Fruit fly (Drosophila melanogaster) whole organism, embryonic: ENCODE data around the gene alpha4GT2.

Experiments
- Bdp1 ChIP-seq: fragments of 200-800 bp; sonication (Bioruptor generic); optimal IDR thresholded peaks from 3 replicates; lab custom pipeline; 2016; ENCODE audit warnings: missing biosample characterization, missing genetic modification characterization
- CG1024 ChIP-seq: fragments of 200-800 bp; sonication (Bioruptor generic); IDR thresholded peaks from 2 replicates; pipeline ENCODE4 v1.3.6; 2022; ENCODE audit warnings: missing biosample characterization, missing genetic modification characterization
- CG10366 ChIP-seq: fragments of 200-800 bp; sonication (Bioruptor generic); IDR thresholded peaks from 2 replicates; pipeline ENCODE4 v1.3.6; 2022; ENCODE audit warnings: missing biosample characterization, missing genetic modification characterization
- CG12104 ChIP-seq: fragments of 200-800 bp; sonication (Bioruptor generic); optimal IDR thresholded peaks from 3 replicates; lab custom pipeline; 2016; ENCODE audit warnings: missing biosample characterization, missing genetic modification characterization
- CG12659 ChIP-seq: fragments of 200-800 bp; sonication (Bioruptor generic); optimal IDR thresholded peaks from 3 replicates; lab custom pipeline; 2017; ENCODE audit warnings: mild to moderate bottlenecking, missing biosample characterization, missing genetic modification reagents, missing genetic modification characterization
- CG12769 ChIP-seq: fragments of 200-800 bp; sonication (Bioruptor generic); optimal IDR thresholded peaks from 2 replicates; lab custom pipeline; 2019; ENCODE audit warnings: missing biosample characterization, mild to moderate bottlenecking, missing genetic modification characterization, moderate library complexity
- CG13123 ChIP-seq: fragments of 200-800 bp; sonication (Bioruptor generic); optimal IDR thresholded peaks from 2 replicates; lab custom pipeline; 2016; ENCODE audit warnings: missing biosample characterization, missing genetic modification characterization
- CG13624 ChIP-seq: fragments of 200-800 bp; sonication (Bioruptor generic); optimal IDR thresholded peaks from 2 replicates; lab custom pipeline; 2016; ENCODE audit warnings: missing biosample characterization, missing genetic modification characterization
- CG14441 ChIP-seq: fragments of 200-800 bp; sonication (Bioruptor generic); IDR thresholded peaks from 2 replicates; pipeline ENCODE4 v1.3.6; 2022; ENCODE audit warnings: missing biosample characterization, missing genetic modification characterization
- CG14860 ChIP-seq: fragments of 200-800 bp; sonication (Bioruptor generic); IDR thresholded peaks from 3 replicates; pipeline ENCODE4 v1.3.6; 2022; ENCODE audit warnings: missing biosample characterization, missing genetic modification characterization; ENCODE audit not compliant: partially characterized antibody
- CG15514 ChIP-seq: fragments of 200-800 bp; sonication (Bioruptor generic); optimal IDR thresholded peaks from 3 replicates; lab custom pipeline; 2017; ENCODE audit warnings: missing biosample characterization, missing genetic modification characterization, mild to moderate bottlenecking, moderate library complexity, missing genetic modification reagents
- CG17802 ChIP-seq: fragments of 200-800 bp; sonication (Bioruptor generic); optimal IDR thresholded peaks from 2 replicates; lab custom pipeline; 2018; ENCODE audit warnings: missing biosample characterization, mild to moderate bottlenecking, missing genetic modification characterization, moderate library complexity
- CG2875 ChIP-seq: fragments of 200-800 bp; sonication (Bioruptor generic); optimal IDR thresholded peaks from 2 replicates; lab custom pipeline; 2017; ENCODE audit warnings: missing biosample characterization, mild to moderate bottlenecking, missing genetic modification characterization, missing genetic modification reagents
- CG3407 ChIP-seq: fragments of 200-800 bp; sonication (Bioruptor generic); optimal IDR thresholded peaks from 2 replicates; lab custom pipeline; 2018; ENCODE audit warnings: missing biosample characterization, mild to moderate bottlenecking, missing genetic modification characterization
- CG3995 ChIP-seq: fragments of 200-800 bp; sonication (Bioruptor generic); optimal IDR thresholded peaks from 3 replicates; lab custom pipeline; 2016; ENCODE audit warnings: missing biosample characterization, missing genetic modification characterization
- CG4328 ChIP-seq: fragments of 200-800 bp; sonication (Bioruptor generic); optimal IDR thresholded peaks from 3 replicates; lab custom pipeline; 2017; ENCODE audit warnings: missing biosample characterization, missing genetic modification reagents, missing genetic modification characterization
- CG6791 ChIP-seq: fragments of 200-800 bp; sonication (Bioruptor generic); IDR thresholded peaks from 3 replicates; pipeline ENCODE4 v1.3.6; 2022; ENCODE audit warnings: missing biosample characterization, missing genetic modification characterization; ENCODE audit not compliant: partially characterized antibody
- CG8290 ChIP-seq, 3 experiments: fragments of 200-800 bp; sonication (Bioruptor generic); optimal IDR thresholded peaks; 2 replicates each; lab custom pipeline; 2016 to 2019; ENCODE audit warnings: missing biosample characterization in 3 of 3, missing genetic modification characterization in 3 of 3, mild to moderate bottlenecking in 2 of 3, moderate library complexity in 1 of 3
- CG9215 ChIP-seq: fragments of 200-800 bp; sonication (Bioruptor generic); IDR thresholded peaks from 2 replicates; pipeline ENCODE4 v1.3.6; 2022; ENCODE audit warnings: missing biosample characterization, missing genetic modification characterization
- Chrac-16 ChIP-seq: fragments of 200-800 bp; sonication (Bioruptor generic); optimal IDR thresholded peaks from 3 replicates; lab custom pipeline; 2016; ENCODE audit warnings: missing biosample characterization, missing genetic modification characterization
- Dek ChIP-seq: fragments of 200-800 bp; sonication (Bioruptor generic); optimal IDR thresholded peaks from 3 replicates; lab custom pipeline; 2019; ENCODE audit warnings: missing biosample characterization, mild to moderate bottlenecking, missing genetic modification characterization, moderate library complexity
- E2f2 ChIP-seq: fragments of 200-800 bp; sonication (Bioruptor generic); IDR thresholded peaks from 2 replicates; pipeline ENCODE4 v1.3.6; 2022; ENCODE audit warnings: missing biosample characterization, missing genetic modification characterization
- H15 ChIP-seq: fragments of 200-800 bp; sonication (Bioruptor generic); IDR thresholded peaks from 3 replicates; pipeline ENCODE4 v1.3.6; 2022; ENCODE audit warnings: missing biosample characterization, missing genetic modification characterization
- HLHmδ ChIP-seq: fragments of 200-800 bp; sonication (Bioruptor generic); optimal IDR thresholded peaks from 2 replicates; lab custom pipeline; 2018; ENCODE audit warnings: missing biosample characterization, mild to moderate bottlenecking, missing genetic modification characterization, moderate library complexity
- Hand ChIP-seq: fragments of 200-800 bp; sonication (Bioruptor generic); optimal IDR thresholded peaks from 2 replicates; lab custom pipeline; 2017; ENCODE audit warnings: mild to moderate bottlenecking, missing biosample characterization, missing genetic modification reagents, missing genetic modification characterization
- MBD-R2 ChIP-seq: fragments of 200-800 bp; sonication (Bioruptor generic); IDR thresholded peaks from 2 replicates; pipeline ENCODE4 v1.3.6; 2022; ENCODE audit warnings: missing biosample characterization, missing genetic modification characterization
- Mad ChIP-seq: fragments of 200-800 bp; sonication (Bioruptor generic); optimal IDR thresholded peaks from 2 replicates; lab custom pipeline; 2016; ENCODE audit warnings: missing biosample characterization, missing genetic modification characterization
- Max ChIP-seq: fragments of 200-800 bp; sonication (Bioruptor generic); optimal IDR thresholded peaks from 2 replicates; lab custom pipeline; 2016; ENCODE audit warnings: missing biosample characterization, mild to moderate bottlenecking, missing genetic modification characterization
- Neu2 ChIP-seq: fragments of 200-800 bp; sonication (Bioruptor generic); optimal IDR thresholded peaks from 3 replicates; lab custom pipeline; 2016; ENCODE audit warnings: missing biosample characterization, missing genetic modification characterization, borderline replicate concordance
- chm ChIP-seq: fragments of 200-800 bp; sonication (Bioruptor generic); IDR thresholded peaks from 2 replicates; pipeline ENCODE4 v1.3.6; 2022; ENCODE audit warnings: missing biosample characterization, missing genetic modification characterization
- crol ChIP-seq: fragments of 200-800 bp; sonication (Bioruptor generic); IDR thresholded peaks from 2 replicates; pipeline ENCODE4 v1.3.6; 2022; ENCODE audit warnings: missing biosample characterization, missing genetic modification characterization
- fd96Cb ChIP-seq: fragments of 200-800 bp; sonication (Bioruptor generic); optimal IDR thresholded peaks from 2 replicates; lab custom pipeline; 2018; ENCODE audit warnings: missing biosample characterization, mild to moderate bottlenecking, missing genetic modification characterization, moderate library complexity
- ftz-f1 ChIP-seq: fragments of 200-800 bp; sonication (Bioruptor generic); optimal IDR thresholded peaks from 2 replicates; lab custom pipeline; 2016; ENCODE audit warnings: missing biosample characterization, missing genetic modification characterization
- gcm2 ChIP-seq: fragments of 200-800 bp; sonication (Bioruptor generic); optimal IDR thresholded peaks from 2 replicates; lab custom pipeline; 2016; ENCODE audit warnings: missing biosample characterization, missing genetic modification characterization
- gfzf ChIP-seq: fragments of 200-800 bp; sonication (Bioruptor generic); optimal IDR thresholded peaks from 2 replicates; lab custom pipeline; 2016; ENCODE audit warnings: missing biosample characterization, mild to moderate bottlenecking, missing genetic modification characterization, moderate library complexity
- hbn ChIP-seq: fragments of 200-800 bp; sonication (Bioruptor generic); IDR thresholded peaks from 2 replicates; pipeline ENCODE4 v1.3.6; 2022; ENCODE audit warnings: missing biosample characterization, missing genetic modification characterization; ENCODE audit not compliant: partially characterized antibody
- luna ChIP-seq: fragments of 200-800 bp; sonication (Bioruptor generic); optimal IDR thresholded peaks from 2 replicates; lab custom pipeline; 2016; ENCODE audit warnings: missing biosample characterization, missing genetic modification characterization
- mirr ChIP-seq: fragments of 200-800 bp; sonication (Bioruptor generic); optimal IDR thresholded peaks from 3 replicates; lab custom pipeline; 2018; ENCODE audit warnings: missing biosample characterization, mild to moderate bottlenecking, missing genetic modification characterization
- nmo ChIP-seq: fragments of 200-800 bp; sonication (Bioruptor generic); optimal IDR thresholded peaks from 2 replicates; lab custom pipeline; 2018; ENCODE audit warnings: missing biosample characterization, mild to moderate bottlenecking, missing genetic modification characterization, moderate library complexity
- pb ChIP-seq: fragments of 200-800 bp; sonication (Bioruptor generic); optimal IDR thresholded peaks from 3 replicates; lab custom pipeline; 2016; ENCODE audit warnings: missing biosample characterization, missing genetic modification characterization
- pfk ChIP-seq: fragments of 200-800 bp; sonication (Bioruptor generic); optimal IDR thresholded peaks from 2 replicates; lab custom pipeline; 2018; ENCODE audit warnings: missing biosample characterization, mild to moderate bottlenecking, missing genetic modification characterization, moderate library complexity
- scrt ChIP-seq: fragments of 200-800 bp; sonication (Bioruptor generic); optimal IDR thresholded peaks from 2 replicates; lab custom pipeline; 2018; ENCODE audit warnings: missing biosample characterization, mild to moderate bottlenecking, missing genetic modification characterization, moderate library complexity
- sd ChIP-seq: fragments of 200-800 bp; sonication (Bioruptor generic); optimal IDR thresholded peaks from 3 replicates; lab custom pipeline; 2018; ENCODE audit warnings: missing biosample characterization, mild to moderate bottlenecking, missing genetic modification characterization, moderate library complexity
- so ChIP-seq: fragments of 200-800 bp; sonication (Bioruptor generic); IDR thresholded peaks from 3 replicates; pipeline ENCODE4 v1.3.6; 2022; ENCODE audit warnings: missing biosample characterization, missing genetic modification characterization
- ssp ChIP-seq: fragments of 200-800 bp; sonication (Bioruptor generic); IDR thresholded peaks from 2 replicates; pipeline ENCODE4 v1.3.6; 2022; ENCODE audit warnings: missing biosample characterization, missing genetic modification characterization
- sug ChIP-seq: fragments of 200-800 bp; optimal IDR thresholded peaks from 2 replicates; lab custom pipeline; 2019; ENCODE audit warnings: missing biosample characterization, mild to moderate bottlenecking, missing genetic modification characterization, moderate library complexity
- trh ChIP-seq: fragments of 200-800 bp; sonication (Bioruptor generic); optimal IDR thresholded peaks from 2 replicates; lab custom pipeline; 2016; ENCODE audit warnings: missing biosample characterization, missing genetic modification characterization
- tup ChIP-seq: fragments of 200-800 bp; sonication (Bioruptor generic); optimal IDR thresholded peaks from 2 replicates; lab custom pipeline; 2016; ENCODE audit warnings: missing biosample characterization, mild to moderate bottlenecking, missing genetic modification characterization, moderate library complexity
- wek ChIP-seq: fragments of 200-800 bp; sonication (Bioruptor generic); optimal IDR thresholded peaks from 3 replicates; lab custom pipeline; 2018; ENCODE audit warnings: missing biosample characterization, mild to moderate bottlenecking, missing genetic modification characterization, moderate library complexity

Gene alpha4GT2

dm6 chr3R:25879324-25879766, 47.3 kb downstream of the alpha4GT2 start (continued):
- TF ChIP-seq MBD-R2 (GFP tag; lab: Robert Waterston, UW) (no peak; the same call in 1 of the 2 replicates), chm (no peak; the same call in 1 of the 2 replicates), CG17802 (tag; lab: Kevin White, UChicago) (no peak), CG2875 (GFP tag; lab: Kevin White, UChicago) (peak; percentile 44), CG14441 (GFP tag; lab: Robert Waterston, UW) (peak; percentile 80), Dek (tag; lab: Kevin White, UChicago) (peak; percentile 32), CG14860 (no peak), CG15514 (GFP tag; lab: Kevin White, UChicago) (peak; percentile 43), scrt (GFP tag; lab: Kevin White, UChicago) (peak; percentile 58), luna (GFP tag; lab: Kevin White, UChicago) (no peak), CG4328 (peak; percentile 65), Bdp1 (GFP tag; lab: Kevin White, UChicago) (no peak), crol (GFP tag; lab: Robert Waterston, UW) (no peak), fd96Cb (tag; lab: Kevin White, UChicago) (peak; percentile 84), CG9215 (GFP tag; lab: Robert Waterston, UW) (no peak; the same call in 1 of the 2 replicates), CG8290 (GFP tag; optimal IDR thresholded peaks at IDR 0.05; lab: Kevin White, UChicago) (peak; percentile 56), CG8290 (tag; optimal IDR thresholded peaks at IDR 0.05; lab: Kevin White, UChicago) (peak in 1 of 2 experiments; percentile 79), hbn (GFP tag; lab: Robert Waterston, UW) (no peak), CG12769 (peak; percentile 90), Chrac-16 (peak; percentile 75), gfzf (GFP tag; lab: Kevin White, UChicago) (no peak), CG3995 (no peak), nmo (peak; percentile 88), wek (GFP tag; lab: Kevin White, UChicago) (no peak), Neu2 (no peak), CG13624 (peak; percentile 71), Max (GFP tag; lab: Kevin White, UChicago) (peak; percentile 69), CG6791 (GFP tag; lab: Robert Waterston, UW) (no peak), tup (GFP tag; lab: Kevin White, UChicago) (peak; percentile 39), sd (tag; lab: Kevin White, UChicago) (peak; percentile 41), CG12104 (GFP tag; lab: Kevin White, UChicago) (peak; percentile 65), Mad (peak; percentile 45), E2f2 (GFP tag; lab: Robert Waterston, UW) (peak; percentile 58; the same call in 1 of the 2 replicates), trh (GFP tag; lab: Kevin White, UChicago) (peak; percentile 13), H15 (no peak; the same call in 2 of the 3 replicates), mirr (GFP tag; lab: Kevin White, UChicago) (peak; percentile 59), CG13123 (GFP tag; lab: Kevin White, UChicago) (peak; percentile 61), so (GFP tag; lab: Robert Waterston, UW) (no peak; the same call in 1 of the 3 replicates), Hand (no peak), gcm2 (peak; percentile 54), CG12659 (GFP tag; lab: Kevin White, UChicago) (peak; percentile 76), sug (tag; lab: Kevin White, UChicago) (peak; percentile 39), pfk (no peak), CG1024 (GFP tag; lab: Robert Waterston, UW) (peak; percentile 66), pb (peak; percentile 56), ssp (GFP tag; lab: Robert Waterston, UW) (peak; percentile 69), CG10366 (GFP tag; lab: Robert Waterston, UW) (peak; percentile 86), HLHmδ (GFP tag; lab: Kevin White, UChicago) (no peak), CG3407 (GFP tag; lab: Kevin White, UChicago) (peak; percentile 37), ftz-f1 (GFP tag; lab: Kevin White, UChicago) (no peak)
